Worm (Caenorhabditis elegans) whole organism, L4 larva: Measurements from ENCODE around the gene hsd-3.

ENCODE experiments used
- F10B5.3 ChIP-seq: sonication (generic microtip); optimal IDR thresholded peaks from 2 replicates; lab custom pipeline; 2016; ENCODE audit warnings: mild to moderate bottlenecking, missing genetic modification characterization, missing compliant biosample characterization
- F26F4.8 ChIP-seq: fragments of 200-800 bp; sonication (Bioruptor generic); conservative IDR thresholded peaks from 2 replicates; pipeline ENCODE4 v1.3.6; 2022; ENCODE audit warnings: missing genetic modification characterization, missing compliant biosample characterization
- F49E8.2 ChIP-seq: sonication (generic microtip); optimal IDR thresholded peaks from 2 replicates; lab custom pipeline; 2016; ENCODE audit warnings: missing compliant biosample characterization, mild to moderate bottlenecking, missing genetic modification characterization, borderline replicate concordance
- R02D3.7 ChIP-seq: fragments of 150-350 bp; sonication (generic microtip); optimal IDR thresholded peaks from 3 replicates; lab custom pipeline; 2014; ENCODE audit warnings: missing biosample characterization, missing genetic modification characterization
- T26A8.4 ChIP-seq: fragments of 200-800 bp; sonication (Bioruptor generic); IDR thresholded peaks from 2 replicates; pipeline ENCODE4 v1.3.6; 2022; ENCODE audit warnings: missing genetic modification characterization, missing compliant biosample characterization
- Y48G9A.11 ChIP-seq: fragments of 200-800 bp; sonication (Bioruptor generic); IDR thresholded peaks from 2 replicates; pipeline ENCODE4 v1.3.6; 2022; ENCODE audit warnings: missing genetic modification reagents, missing genetic modification characterization, missing compliant biosample characterization
- Y5F2A.4 ChIP-seq: fragments of 200-800 bp; sonication (Bioruptor generic); optimal IDR thresholded peaks from 2 replicates; lab custom pipeline; 2018; ENCODE audit warnings: mild to moderate bottlenecking, missing genetic modification characterization, missing compliant biosample characterization
- ama-1 ChIP-seq: fragments of 150-350 bp; optimal IDR thresholded peaks from 2 replicates; lab custom pipeline; 2014; ENCODE audit warnings: inconsistent platforms, mixed read lengths
- arid-1 ChIP-seq: fragments of 200-800 bp; sonication (Bioruptor generic); conservative IDR thresholded peaks from 2 replicates; pipeline ENCODE4 v1.3.6; 2022; ENCODE audit warnings: missing genetic modification reagents, missing genetic modification characterization, missing compliant biosample characterization
- ceh-20 ChIP-seq: fragments of 200-800 bp; sonication (Bioruptor generic); IDR thresholded peaks from 2 replicates; pipeline ENCODE4 v1.3.6; 2022; ENCODE audit warnings: missing genetic modification reagents, missing genetic modification characterization, missing compliant biosample characterization
- ceh-28 ChIP-seq: fragments of 150-350 bp; optimal IDR thresholded peaks from 2 replicates; lab custom pipeline; 2014; ENCODE audit warnings: missing biosample characterization, missing genetic modification reagents, missing genetic modification characterization
- ceh-62 ChIP-seq: sonication (generic microtip); optimal IDR thresholded peaks from 2 replicates; lab custom pipeline; 2017; ENCODE audit warnings: missing biosample characterization, missing genetic modification characterization
- daf-16 ChIP-seq, 3 experiments: sonication (generic microtip); optimal IDR thresholded peaks; 2 replicates each; lab custom pipeline; 2016 to 2017; ENCODE audit warnings: missing genetic modification characterization in 3 of 3, missing genetic modification reagents in 3 of 3, mild to moderate bottlenecking in 2 of 3, missing compliant biosample characterization in 2 of 3, missing biosample characterization in 1 of 3, moderate library complexity in 1 of 3
- daf-8 ChIP-seq: fragments of 200-800 bp; sonication (Bioruptor generic); IDR thresholded peaks from 2 replicates; pipeline ENCODE4 v1.3.6; 2022; ENCODE audit warnings: missing genetic modification characterization, missing compliant biosample characterization
- dmd-6 ChIP-seq: fragments of 200-800 bp; sonication (Bioruptor generic); IDR thresholded peaks from 2 replicates; pipeline ENCODE4 v1.3.6; 2022; ENCODE audit warnings: missing genetic modification reagents, missing genetic modification characterization, missing compliant biosample characterization
- dmd-8 ChIP-seq: fragments of 200-800 bp; sonication (Bioruptor generic); IDR thresholded peaks from 2 replicates; pipeline ENCODE4 v1.3.6; 2022; ENCODE audit warnings: missing genetic modification characterization, missing compliant biosample characterization
- dpl-1 ChIP-seq: fragments of 150-350 bp; optimal IDR thresholded peaks from 2 replicates; lab custom pipeline; 2014; ENCODE audit warnings: missing biosample characterization, missing genetic modification reagents, missing genetic modification characterization
- duxl-1 ChIP-seq: sonication (generic microtip); optimal IDR thresholded peaks from 2 replicates; lab custom pipeline; 2016; ENCODE audit warnings: mild to moderate bottlenecking, missing genetic modification characterization, moderate library complexity, missing compliant biosample characterization; ENCODE audit not compliant: poor library complexity
- egl-27 ChIP-seq: sonication (generic microtip); optimal IDR thresholded peaks from 3 replicates; lab custom pipeline; 2017; ENCODE audit warnings: missing biosample characterization, missing genetic modification reagents, missing genetic modification characterization
- egl-43 ChIP-seq: fragments of 200-800 bp; sonication (Bioruptor generic); IDR thresholded peaks from 2 replicates; pipeline ENCODE4 v1.3.6; 2022; ENCODE audit warnings: missing genetic modification reagents, missing genetic modification characterization, missing compliant biosample characterization
- fos-1 ChIP-seq: fragments of 150-350 bp; optimal IDR thresholded peaks from 2 replicates; lab custom pipeline; 2014; ENCODE audit warnings: missing biosample characterization, missing genetic modification characterization
- jun-1 ChIP-seq: fragments of 150-350 bp; optimal IDR thresholded peaks from 2 replicates; lab custom pipeline; 2014; ENCODE audit warnings: missing biosample characterization, missing genetic modification reagents, missing genetic modification characterization
- lin-13 ChIP-seq: fragments of 150-350 bp; optimal IDR thresholded peaks from 2 replicates; lab custom pipeline; 2014; ENCODE audit warnings: missing biosample characterization, missing genetic modification reagents, missing genetic modification characterization
- lin-15B ChIP-seq: fragments of 150-350 bp; sonication (generic microtip); optimal IDR thresholded peaks from 3 replicates; lab custom pipeline; 2014; ENCODE audit warnings: missing biosample characterization, missing genetic modification characterization
- lin-38 ChIP-seq: fragments of 200-800 bp; sonication (Bioruptor generic); IDR thresholded peaks from 2 replicates; pipeline ENCODE4 v1.3.6; 2022; ENCODE audit warnings: missing genetic modification reagents, missing genetic modification characterization, missing compliant biosample characterization
- lin-39 ChIP-seq: fragments of 150-350 bp; optimal IDR thresholded peaks from 2 replicates; lab custom pipeline; 2014; ENCODE audit warnings: missing biosample characterization, missing genetic modification reagents, missing genetic modification characterization
- lir-3 ChIP-seq: sonication (generic microtip); optimal IDR thresholded peaks from 2 replicates; lab custom pipeline; 2016; ENCODE audit warnings: mild to moderate bottlenecking, missing genetic modification characterization, missing compliant biosample characterization
- lsy-2 ChIP-seq, 2 experiments: fragments of 150-350 bp in 1 of 2; sonication (generic microtip) in 1 of 2; optimal IDR thresholded peaks; 2 replicates each; lab custom pipeline; 2014 to 2017; ENCODE audit warnings: missing biosample characterization in 2 of 2, missing genetic modification characterization in 2 of 2
- mdl-1 ChIP-seq, 2 experiments: fragments of 150-350 bp in 1 of 2; sonication (generic microtip) in 1 of 2; optimal IDR thresholded peaks; 2 replicates each; lab custom pipeline; 2014 to 2017; ENCODE audit warnings: missing biosample characterization in 2 of 2, missing genetic modification characterization in 2 of 2
- mdt-29 ChIP-seq: fragments of 200-800 bp; sonication (Bioruptor generic); IDR thresholded peaks from 2 replicates; pipeline ENCODE4 v1.3.6; 2022; ENCODE audit warnings: missing genetic modification reagents, missing genetic modification characterization, missing compliant biosample characterization
- mep-1 ChIP-seq: fragments of 150-350 bp; sonication (generic microtip); optimal IDR thresholded peaks from 3 replicates; lab custom pipeline; 2014; ENCODE audit warnings: missing biosample characterization, missing genetic modification characterization
- mxl-3 ChIP-seq: fragments of 200-800 bp; sonication (Bioruptor generic); optimal IDR thresholded peaks from 2 replicates; lab custom pipeline; 2018; ENCODE audit warnings: mild to moderate bottlenecking, missing genetic modification characterization, missing compliant biosample characterization
- nhr-102 ChIP-seq: sonication (generic microtip); optimal IDR thresholded peaks from 2 replicates; lab custom pipeline; 2016; ENCODE audit warnings: mild to moderate bottlenecking, missing genetic modification characterization, moderate library complexity, missing compliant biosample characterization
- nhr-25 ChIP-seq: sonication (generic microtip); optimal IDR thresholded peaks from 2 replicates; lab custom pipeline; 2017; ENCODE audit warnings: missing genetic modification characterization, mild to moderate bottlenecking, missing compliant biosample characterization, antibody characterized with exemption, moderate library complexity, borderline replicate concordance; ENCODE audit not compliant: insufficient read depth
- nhr-28 ChIP-seq: fragments of 150-350 bp; optimal IDR thresholded peaks from 2 replicates; lab custom pipeline; 2014; ENCODE audit warnings: missing biosample characterization, missing genetic modification characterization
- nhr-42 ChIP-seq: fragments of 200-800 bp; sonication (Bioruptor generic); IDR thresholded peaks from 2 replicates; pipeline ENCODE4 v1.3.6; 2022; ENCODE audit warnings: missing genetic modification characterization, missing compliant biosample characterization
- nhr-48 ChIP-seq: sonication (generic microtip); optimal IDR thresholded peaks from 2 replicates; lab custom pipeline; 2016; ENCODE audit warnings: mild to moderate bottlenecking, missing genetic modification characterization, missing compliant biosample characterization
- pqm-1 ChIP-seq: sonication (generic microtip); optimal IDR thresholded peaks from 2 replicates; lab custom pipeline; 2017; ENCODE audit warnings: missing biosample characterization, missing genetic modification characterization
- set-16 ChIP-seq: fragments of 200-800 bp; sonication (Bioruptor generic); IDR thresholded peaks from 2 replicates; pipeline ENCODE4 v1.3.6; 2022; ENCODE audit warnings: missing genetic modification reagents, missing genetic modification characterization, missing compliant biosample characterization
- snpc-1.2 ChIP-seq: fragments of 200-800 bp; sonication (Bioruptor generic); IDR thresholded peaks from 2 replicates; pipeline ENCODE4 v1.3.6; 2022; ENCODE audit warnings: missing genetic modification reagents, missing genetic modification characterization, missing compliant biosample characterization
- snpc-4 ChIP-seq: fragments of 150-350 bp; optimal IDR thresholded peaks from 2 replicates; lab custom pipeline; 2014; ENCODE audit warnings: missing biosample characterization, missing genetic modification characterization
- spr-1 ChIP-seq: sonication (generic microtip); optimal IDR thresholded peaks from 2 replicates; lab custom pipeline; 2016; ENCODE audit warnings: mild to moderate bottlenecking, missing genetic modification characterization, missing compliant biosample characterization
- tra-1 ChIP-seq: fragments of 200-800 bp; sonication (Bioruptor generic); IDR thresholded peaks from 2 replicates; pipeline ENCODE4 v1.3.6; 2022; ENCODE audit warnings: missing genetic modification reagents, missing genetic modification characterization, missing compliant biosample characterization
- unc-62 ChIP-seq, 3 experiments: fragments of 150-350 bp in 1 of 3; sonication (generic microtip); optimal IDR thresholded peaks in 2 of 3; peaks in 1 of 3; 1 replicate in 1 of 3; 2 replicates in 2 of 3; lab custom pipeline; 2014 to 2017; ENCODE audit warnings: missing biosample characterization in 3 of 3, missing genetic modification characterization in 3 of 3, missing genetic modification reagents in 3 of 3, missing genotype in 1 of 3
- zag-1 ChIP-seq: fragments of 150-350 bp; optimal IDR thresholded peaks from 2 replicates; lab custom pipeline; 2014; ENCODE audit warnings: missing biosample characterization, missing genetic modification characterization
- zfp-2 ChIP-seq: sonication (generic microtip); optimal IDR thresholded peaks from 2 replicates; lab custom pipeline; 2016; ENCODE audit warnings: mild to moderate bottlenecking, missing genetic modification characterization, missing compliant biosample characterization
- zfp-3 ChIP-seq: fragments of 200-800 bp; sonication (Bioruptor generic); conservative IDR thresholded peaks from 2 replicates; pipeline ENCODE4 v1.3.6; 2022; ENCODE audit warnings: missing genetic modification reagents, missing genetic modification characterization, missing compliant biosample characterization
- zip-11 ChIP-seq: fragments of 200-800 bp; sonication (Bioruptor generic); IDR thresholded peaks from 2 replicates; pipeline ENCODE4 v1.3.6; 2022; ENCODE audit warnings: missing genetic modification characterization, missing compliant biosample characterization

The hsd-3 gene

ce11 chrX:4961681-4962656 lies 47.1 kb upstream of the hsd-3 start (continued):
- TF ChIP-seq ama-1 (lab: Kevin White, UChicago): no peak
- no peak for TF ChIP-seq F10B5.3 (tag; lab: Kevin White, UChicago)
- peak; percentile 17 for TF ChIP-seq lin-13 (GFP tag; lab: Kevin White, UChicago)
- no peak for TF ChIP-seq ceh-28 (tag; lab: Kevin White, UChicago)
- peak in 1 of 2 experiments; percentile 85 for TF ChIP-seq unc-62 (GFP tag; optimal IDR thresholded peaks at IDR 0.05 in 1 of 2; lab: Kevin White, UChicago)
- TF ChIP-seq unc-62 (tag; optimal IDR thresholded peaks at IDR 0.05; lab: Kevin White, UChicago): no peak
- no peak for TF ChIP-seq zip-11 (GFP tag; lab: Robert Waterston, UW)
- TF ChIP-seq nhr-28: peak; percentile 60
- TF ChIP-seq dmd-8: no peak
- TF ChIP-seq nhr-42 (GFP tag; lab: Robert Waterston, UW): no peak
- no peak for TF ChIP-seq egl-27 (tag; lab: Kevin White, UChicago)
- no peak for TF ChIP-seq snpc-1.2 (GFP tag; lab: Robert Waterston, UW)
- TF ChIP-seq nhr-102: no peak
- no peak for TF ChIP-seq pqm-1 (tag; lab: Kevin White, UChicago)
- TF ChIP-seq zag-1 (tag; lab: Kevin White, UChicago): no peak
- TF ChIP-seq dmd-6 (GFP tag; lab: Robert Waterston, UW): peak; percentile 24; the same call in 1 of the 2 replicates
- no peak for TF ChIP-seq ceh-62
- no peak for TF ChIP-seq nhr-25 (tag; lab: Kevin White, UChicago)
- peak; percentile 46 for TF ChIP-seq lin-38
- no peak for TF ChIP-seq R02D3.7 (tag; lab: Kevin White, UChicago)
- no peak for TF ChIP-seq lin-39 (tag; lab: Kevin White, UChicago)
- TF ChIP-seq lir-3 (tag; lab: Kevin White, UChicago): no peak
- TF ChIP-seq mdt-29 (GFP tag; lab: Robert Waterston, UW): no peak
- TF ChIP-seq arid-1 (GFP tag; lab: Robert Waterston, UW): no peak
- peak; percentile 36 to 62 for TF ChIP-seq lsy-2 (tag; optimal IDR thresholded peaks at IDR 0.05; lab: Kevin White, UChicago)
- peak; percentile 45 for TF ChIP-seq nhr-48
- no peak for TF ChIP-seq fos-1 (tag; lab: Kevin White, UChicago)
- peak; percentile 87 for TF ChIP-seq mep-1
- TF ChIP-seq mdl-1 (tag; optimal IDR thresholded peaks at IDR 0.05; lab: Kevin White, UChicago): peak in 1 of 2 experiments; percentile 50
- TF ChIP-seq egl-43: peak; percentile 64; the same call in 1 of the 2 replicates
- TF ChIP-seq F26F4.8 (GFP tag; lab: Robert Waterston, UW): no peak
- no peak for TF ChIP-seq snpc-4
- TF ChIP-seq jun-1: no peak
- no peak for TF ChIP-seq zfp-2
- no peak for TF ChIP-seq Y5F2A.4
- TF ChIP-seq tra-1: no peak
- TF ChIP-seq dpl-1 (GFP tag; lab: Kevin White, UChicago): no peak
- TF ChIP-seq F49E8.2: no peak
- TF ChIP-seq ceh-20 (GFP tag; lab: Robert Waterston, UW): peak; percentile 39; the same call in 1 of the 2 replicates
- TF ChIP-seq zfp-3 (GFP tag; lab: Robert Waterston, UW): no peak
- TF ChIP-seq daf-16 (GFP tag; optimal IDR thresholded peaks at IDR 0.05; lab: Kevin White, UChicago): peak in 1 of 2 experiments; percentile 32
- no peak for TF ChIP-seq daf-16 (tag; optimal IDR thresholded peaks at IDR 0.05; lab: Kevin White, UChicago)
- TF ChIP-seq set-16 (GFP tag; lab: Robert Waterston, UW): peak; percentile 42; the same call in 1 of the 2 replicates
- TF ChIP-seq duxl-1: no peak
- peak; percentile 64 for TF ChIP-seq mxl-3 (GFP tag; lab: Kevin White, UChicago)
- no peak for TF ChIP-seq daf-8 (GFP tag; lab: Robert Waterston, UW)
- no peak for TF ChIP-seq lin-15B (tag; lab: Kevin White, UChicago)
- no peak for TF ChIP-seq Y48G9A.11 (GFP tag; lab: Robert Waterston, UW)
- no peak for TF ChIP-seq spr-1 (tag; lab: Kevin White, UChicago)
- peak; percentile 34; the same call in 1 of the 2 replicates for TF ChIP-seq T26A8.4 (GFP tag; lab: Robert Waterston, UW)
